Fruit fly (Drosophila melanogaster) S2 (cell line): ENCODE results near the gene amrt.

Source experiments
- CG8478 ChIP-seq: fragments of >200 bp; optimal IDR thresholded peaks from 2 replicates; lab custom pipeline; 2018
- CTCF ChIP-seq, 2 experiments: fragments of >200 bp; optimal IDR thresholded peaks; 2 replicates each; lab custom pipeline; 2018

- TF ChIP-seq CG8478 (lab: Kevin White, UChicago) (no peak), CTCF (optimal IDR thresholded peaks at IDR 0.05; lab: Kevin White, UChicago) (no peak)
Observed at dm6 chrX:13740992-13741391, 41.3 kb upstream of the amrt start.
